Worm (Caenorhabditis elegans): ENCODE data around the gene T26A5.6.

DNA sequence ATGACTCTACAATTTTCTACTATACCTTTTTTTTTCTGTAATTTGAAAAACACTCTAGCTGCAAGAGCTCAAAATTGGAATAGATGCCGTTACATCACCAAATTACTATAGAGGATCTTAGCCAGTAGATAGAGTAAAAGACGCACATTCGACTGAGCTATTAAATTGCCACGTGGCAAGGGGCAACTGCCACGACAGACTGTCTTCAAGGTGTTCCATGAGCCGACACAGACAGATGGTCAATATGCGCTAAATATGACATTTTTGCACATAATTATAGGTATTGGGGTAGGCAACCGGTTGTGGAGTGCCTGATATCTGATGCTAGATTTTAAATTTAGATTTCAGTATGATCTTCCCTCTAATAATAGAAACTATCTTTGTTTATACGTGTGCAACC is 28.9 kb upstream of the T26A5.6 start:
- no peak for TF ChIP-seq ceh-82 (tag; optimal IDR thresholded peaks at IDR 0.05)
- TF ChIP-seq pqm-1 (tag; optimal IDR thresholded peaks at IDR 0.05), result no peak
- TF ChIP-seq mdl-1 (tag; optimal IDR thresholded peaks at IDR 0.05), result no peak
- no peak for TF ChIP-seq ceh-32 (tag; optimal IDR thresholded peaks at IDR 0.05; ENCODE audit: poor library complexity)
- no peak for TF ChIP-seq unc-62 (GFP tag; optimal IDR thresholded peaks at IDR 0.05 in 1 of 2)
- no peak for TF ChIP-seq unc-62 (tag; optimal IDR thresholded peaks at IDR 0.05)
- no peak for TF ChIP-seq nhr-10 (tag; optimal IDR thresholded peaks at IDR 0.05)
- TF ChIP-seq saeg-2 (GFP tag; IDR thresholded peaks at IDR 0.05), result no peak

All from whole organism, L4 larva.